Worm (Caenorhabditis elegans): ENCODE data around the gene R02F2.5.

R02F2.5 gene

ce11 chrIII:5506936-5507335 is 27.8 kb downstream of the R02F2.5 start:
- TF ChIP-seq rec-8 (tag; optimal IDR thresholded peaks at IDR 0.05) (no peak), F37B4.10 (GFP tag; IDR thresholded peaks at IDR 0.05) (0 out of 2 replicates have a peak, but pooled peaks have one; percentile 76)

- TF ChIP-seq madf-3 (GFP tag; IDR thresholded peaks at IDR 0.05): peak; percentile 34; the same call in 1 of the 2 replicates
- no peak for TF ChIP-seq bed-1 (GFP tag; IDR thresholded peaks at IDR 0.05)
- TF ChIP-seq attf-3 (GFP tag; conservative IDR thresholded peaks at IDR 0.05): no peak
- TF ChIP-seq nfya-1 (tag; optimal IDR thresholded peaks at IDR 0.05; ENCODE audit: borderline replicate concordance, insufficient read depth): no peak
- TF ChIP-seq attf-6 (GFP tag; IDR thresholded peaks at IDR 0.05): no peak
- no peak for TF ChIP-seq zfh-2 (GFP tag; conservative IDR thresholded peaks at IDR 0.05)
- no peak for TF ChIP-seq ceh-79 (tag; optimal IDR thresholded peaks at IDR 0.05)
Observed at ce11 chrIII:5508669-5509068, 29.6 kb downstream of the R02F2.5 start, which contains the start of gene D1044.7. Gene D1044.7, minus strand, starts transcription at chrIII:5508769.

ce11 chrIII:5512502-5512901 is 33.4 kb downstream of the R02F2.5 start, which contains the start of gene pqn-25:
Gene pqn-25, minus strand, starts transcription at chrIII:5512602.
- TF ChIP-seq lsl-1 (GFP tag; optimal IDR thresholded peaks at IDR 0.05): no peak
- no peak for TF ChIP-seq rec-8 (tag; optimal IDR thresholded peaks at IDR 0.05)
- no peak for TF ChIP-seq atf-7 (tag; optimal IDR thresholded peaks at IDR 0.05)
- no peak for TF ChIP-seq sea-2 (GFP tag; IDR thresholded peaks at IDR 0.05)
- no peak for TF ChIP-seq egl-18 (GFP tag; IDR thresholded peaks at IDR 0.05)
- TF ChIP-seq ets-4 (GFP tag; optimal IDR thresholded peaks at IDR 0.05): no peak
- no peak for TF ChIP-seq bed-1 (GFP tag; IDR thresholded peaks at IDR 0.05)
- TF ChIP-seq madf-6 (GFP tag; IDR thresholded peaks at IDR 0.05): no peak
- no peak for TF ChIP-seq ztf-18 (tag; optimal IDR thresholded peaks at IDR 0.05)
- no peak for TF ChIP-seq hrde-1 (tag; optimal IDR thresholded peaks at IDR 0.05; ENCODE audit: borderline replicate concordance)
- no peak for TF ChIP-seq ceh-27 (GFP tag; optimal IDR thresholded peaks at IDR 0.05)
- no peak for TF ChIP-seq zfh-2 (GFP tag; conservative IDR thresholded peaks at IDR 0.05)
- TF ChIP-seq unc-130 (GFP tag; optimal IDR thresholded peaks at IDR 0.05): no peak
- no peak for TF ChIP-seq nhr-27 (tag; optimal IDR thresholded peaks at IDR 0.05)
- no peak for TF ChIP-seq attf-6 (GFP tag; IDR thresholded peaks at IDR 0.05)

ce11 chrIII:5517423-5517822 is 38.3 kb downstream of the R02F2.5 start, which contains the start of gene nekl-4:
Gene nekl-4, minus strand, starts transcription at chrIII:5517523.
- TF ChIP-seq ceh-100 (GFP tag; IDR thresholded peaks at IDR 0.05) (no peak), ztf-18 (tag; optimal IDR thresholded peaks at IDR 0.05) (no peak), nhr-27 (tag; optimal IDR thresholded peaks at IDR 0.05) (no peak), cebp-2 (GFP tag; IDR thresholded peaks at IDR 0.05) (no peak), ztf-6 (GFP tag; IDR thresholded peaks at IDR 0.05) (no peak), lag-1 (GFP tag; IDR thresholded peaks at IDR 0.05) (no peak), B0019.2 (GFP tag; conservative IDR thresholded peaks at IDR 0.05) (no peak), atf-7 (tag; optimal IDR thresholded peaks at IDR 0.05) (no peak), egrh-3 (GFP tag; IDR thresholded peaks at IDR 0.05) (no peak), bed-2 (GFP tag; IDR thresholded peaks at IDR 0.05) (no peak), T26A5.8 (tag; optimal IDR thresholded peaks at IDR 0.05) (no peak), nhr-179 (tag; optimal IDR thresholded peaks at IDR 0.05) (no peak), Y53G8AR.9 (GFP tag; conservative IDR thresholded peaks at IDR 0.05) (no peak), ama-1 (optimal IDR thresholded peaks at IDR 0.05) (no peak), ama-1 (GFP tag; optimal IDR thresholded peaks at IDR 0.05) (no peak)

ce11 chrIII:5521930-5522329 is 42.8 kb downstream of the R02F2.5 start, which contains the start of gene D1044.4:
Gene D1044.4, minus strand, starts transcription at chrIII:5522030.
- TF ChIP-seq let-607 (tag; optimal IDR thresholded peaks at IDR 0.05): no peak
- TF ChIP-seq F55B11.4 (tag; optimal IDR thresholded peaks at IDR 0.05; ENCODE audit: borderline replicate concordance, insufficient read depth): no peak
- TF ChIP-seq nfya-1 (tag; optimal IDR thresholded peaks at IDR 0.05; ENCODE audit: borderline replicate concordance, insufficient read depth): no peak
- no peak for TF ChIP-seq F22D6.2 (tag; optimal IDR thresholded peaks at IDR 0.05)
- no peak for TF ChIP-seq ceh-27 (GFP tag; optimal IDR thresholded peaks at IDR 0.05)
- TF ChIP-seq rcor-1 (GFP tag; IDR thresholded peaks at IDR 0.05): no peak
- no peak for TF ChIP-seq T07F8.4 (tag; optimal IDR thresholded peaks at IDR 0.05)

Measured in whole organism, young adult.